Fruit fly (Drosophila melanogaster): ENCODE data around the gene Vps16A.
A peak's percentile ranks its signal among the peaks of the same experiment; 100 is the strongest.

The Vps16A gene

DNA sequence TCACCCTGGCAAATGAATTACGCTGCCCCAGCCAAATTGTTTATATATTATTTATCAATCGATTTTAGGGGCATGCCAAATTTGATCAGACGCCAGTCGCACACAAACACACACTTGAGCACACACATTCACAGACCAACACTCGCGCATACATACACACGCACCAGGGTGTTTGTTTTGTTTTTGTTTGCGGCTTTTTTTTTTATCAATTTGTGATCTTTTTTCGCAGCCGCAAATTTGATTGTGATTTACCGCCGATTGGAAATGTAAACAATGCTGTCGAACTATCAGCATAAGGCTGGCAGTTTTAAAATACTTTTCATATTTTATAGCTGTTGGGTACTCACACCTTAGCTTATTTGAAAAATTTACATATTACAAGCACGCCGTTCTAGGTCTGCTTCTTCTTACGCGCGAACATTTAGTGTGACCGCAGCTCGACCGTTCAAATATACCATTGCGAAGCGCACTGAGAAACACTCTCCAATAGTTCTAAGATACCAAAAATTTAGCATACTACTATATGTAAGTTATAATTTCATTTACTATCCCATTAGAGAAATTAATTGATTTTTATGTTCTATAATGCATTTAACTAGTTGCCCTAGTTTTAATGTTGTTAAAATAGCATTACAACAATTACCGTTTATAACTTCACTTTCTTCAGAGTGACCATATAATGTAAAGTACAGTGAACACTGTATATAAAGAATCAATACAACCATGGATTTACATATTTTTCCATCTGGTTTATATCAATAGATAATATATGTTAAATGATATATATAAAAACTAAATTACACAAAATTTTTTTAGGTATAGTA lies 29.3 kb upstream of the Vps16A start, which contains the start of gene pum:
pum (minus strand) TSS at position 415 of the 824 bp plus-strand sequence.
- TF ChIP-seq noc (tag; optimal IDR thresholded peaks at IDR 0.05) = peak; percentile 58

dm6 chr3R:9239941-9240400 lies 26.8 kb upstream of the Vps16A start:
- no peak for TF ChIP-seq noc (tag; optimal IDR thresholded peaks at IDR 0.05)

DNA sequence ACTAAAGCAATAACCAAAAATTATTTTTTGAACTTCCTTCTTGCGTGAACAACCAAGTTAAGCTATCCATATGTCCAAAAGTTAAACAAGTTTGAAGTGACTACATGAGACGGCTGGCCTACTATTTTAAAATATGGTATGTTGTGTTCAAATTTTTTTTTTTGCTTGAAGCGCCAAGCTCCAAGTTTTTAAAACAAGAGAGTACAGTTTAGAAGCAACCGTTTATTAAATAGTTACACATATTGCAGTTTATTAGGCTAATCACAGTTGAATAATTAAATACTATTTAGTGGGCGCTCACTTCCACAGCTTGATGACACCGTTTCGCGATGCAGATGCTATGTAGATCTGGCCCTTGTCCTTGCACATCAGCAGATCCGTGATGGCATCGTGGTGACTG lies 26.3 kb upstream of the Vps16A start, which contains the start of gene D1:
D1 (minus strand) TSS at position 101 of the 400 bp plus-strand sequence.
- TF ChIP-seq noc (tag; optimal IDR thresholded peaks at IDR 0.05) = no peak

DNA sequence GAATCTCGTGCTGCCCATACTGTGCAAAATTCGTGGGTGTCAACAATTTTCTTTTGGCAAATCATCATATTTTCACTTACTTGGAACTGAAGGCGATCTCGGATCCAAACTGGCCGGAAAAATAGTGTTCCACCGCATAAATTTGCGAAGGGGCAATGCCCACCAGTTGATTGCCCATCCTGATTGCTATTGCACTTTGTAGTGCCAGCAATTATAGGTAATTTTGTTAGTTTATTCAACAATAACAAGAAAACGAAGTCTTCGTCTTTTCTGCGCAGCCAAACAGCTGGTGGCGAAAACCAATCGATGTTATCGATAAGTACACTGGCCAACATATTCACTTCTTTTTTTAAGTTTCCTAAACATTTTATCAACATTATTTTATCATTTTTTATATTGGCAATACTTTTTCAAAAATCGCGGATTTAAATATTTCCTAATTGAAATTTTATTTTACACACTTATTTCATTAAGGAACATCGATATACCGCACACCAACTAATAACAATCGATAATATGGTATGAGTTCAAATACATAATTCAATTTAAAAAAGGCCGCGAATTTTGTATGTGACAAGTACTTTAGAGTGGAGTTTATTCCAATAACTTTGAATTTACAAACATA lies 21.1 kb upstream of the Vps16A start, which contains the start of gene Vps15:
Vps15 (minus strand) TSS at position 294 of the 625 bp plus-strand sequence.
- peak; percentile 78 for TF ChIP-seq noc (tag; optimal IDR thresholded peaks at IDR 0.05)

DNA sequence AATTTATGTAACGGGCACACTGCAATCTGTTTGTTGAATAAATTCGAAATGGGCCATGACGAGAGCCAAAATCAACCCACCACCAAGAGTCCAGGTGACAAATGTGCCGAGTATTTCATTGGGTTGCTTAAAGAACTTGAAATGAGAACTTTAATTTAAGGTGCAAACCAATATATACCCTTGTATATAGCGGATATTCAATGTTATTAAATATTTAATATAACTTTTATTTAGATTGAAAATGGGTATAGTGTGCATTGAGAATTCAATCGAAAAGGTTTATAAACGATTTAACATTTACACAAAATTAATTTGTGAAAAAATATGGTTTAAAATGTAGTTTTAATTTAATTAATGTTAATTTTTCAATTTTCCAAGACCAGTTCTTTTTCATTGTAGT lies 20.5 kb upstream of the Vps16A start, which contains the start of gene CG8420:
CG8420 (plus strand) TSS at position 284 of the 400 bp plus-strand sequence.
- no peak for TF ChIP-seq noc (tag; optimal IDR thresholded peaks at IDR 0.05)

dm6 chr3R:9246879-9247621 lies 19.8 kb upstream of the Vps16A start:
- peak; percentile 74 for TF ChIP-seq noc (tag; optimal IDR thresholded peaks at IDR 0.05)

- no peak for TF ChIP-seq noc (tag; optimal IDR thresholded peaks at IDR 0.05)
Observed at dm6 chr3R:9249025-9249735, 17.6 kb upstream of the Vps16A start.

dm6 chr3R:9249736-9250044 lies 17.1 kb upstream of the Vps16A start:
- TF ChIP-seq noc (tag; optimal IDR thresholded peaks at IDR 0.05) = no peak

dm6 chr3R:9250868-9251267 lies 16.0 kb upstream of the Vps16A start:
- TF ChIP-seq noc (tag; optimal IDR thresholded peaks at IDR 0.05) = no peak

dm6 chr3R:9251543-9251942 lies 15.3 kb upstream of the Vps16A start, which contains the start of gene St2:
Gene St2, plus strand, starts transcription at chr3R:9251843.
- TF ChIP-seq noc (tag; optimal IDR thresholded peaks at IDR 0.05) = no peak

DNA sequence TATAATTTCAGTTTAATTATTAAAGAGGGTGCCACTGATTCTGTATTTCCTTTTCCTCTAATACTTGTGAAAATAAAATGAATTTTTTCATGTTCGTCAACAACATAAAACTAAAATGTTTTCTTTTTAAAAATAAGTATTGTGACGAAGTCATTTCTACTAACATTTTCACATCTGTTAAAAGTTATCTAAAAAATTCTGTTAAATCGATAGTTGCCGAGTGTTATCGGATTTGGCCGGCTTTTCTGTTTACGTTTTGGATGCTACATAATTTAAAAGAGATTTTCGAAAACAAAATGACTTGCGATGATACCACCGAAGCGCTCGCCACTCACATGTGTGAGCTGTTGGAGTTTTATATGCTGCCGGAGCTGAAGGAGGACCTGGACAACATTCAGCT lies 12.0 kb upstream of the Vps16A start, which contains the start of gene CG16734:
CG16734 (plus strand) TSS at position 255 of the 400 bp plus-strand sequence.
- TF ChIP-seq noc (tag; optimal IDR thresholded peaks at IDR 0.05) = no peak

DNA sequence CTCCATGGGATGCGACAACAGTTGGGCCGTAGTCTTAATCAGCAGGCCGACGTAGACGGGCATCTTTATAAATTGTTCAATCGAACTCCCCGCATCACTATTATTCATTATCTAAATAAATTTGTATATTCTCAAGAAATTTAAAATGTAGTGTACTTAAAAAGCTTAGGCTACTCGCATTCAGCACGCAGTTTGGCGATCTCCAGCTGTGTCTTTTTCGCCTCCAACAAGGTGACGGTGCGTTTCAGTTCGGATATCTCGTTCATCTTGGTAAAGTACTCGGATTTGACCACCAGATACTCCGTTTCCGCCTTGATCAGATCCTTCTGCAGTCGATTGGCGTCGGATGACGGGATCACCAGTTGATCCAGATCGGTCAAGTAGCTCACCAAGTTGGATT lies 9.2 kb upstream of the Vps16A start, which contains the start of gene CG16736:
CG16736 (minus strand) TSS at position 101 of the 400 bp plus-strand sequence.
- TF ChIP-seq noc (tag; optimal IDR thresholded peaks at IDR 0.05) = no peak

DNA sequence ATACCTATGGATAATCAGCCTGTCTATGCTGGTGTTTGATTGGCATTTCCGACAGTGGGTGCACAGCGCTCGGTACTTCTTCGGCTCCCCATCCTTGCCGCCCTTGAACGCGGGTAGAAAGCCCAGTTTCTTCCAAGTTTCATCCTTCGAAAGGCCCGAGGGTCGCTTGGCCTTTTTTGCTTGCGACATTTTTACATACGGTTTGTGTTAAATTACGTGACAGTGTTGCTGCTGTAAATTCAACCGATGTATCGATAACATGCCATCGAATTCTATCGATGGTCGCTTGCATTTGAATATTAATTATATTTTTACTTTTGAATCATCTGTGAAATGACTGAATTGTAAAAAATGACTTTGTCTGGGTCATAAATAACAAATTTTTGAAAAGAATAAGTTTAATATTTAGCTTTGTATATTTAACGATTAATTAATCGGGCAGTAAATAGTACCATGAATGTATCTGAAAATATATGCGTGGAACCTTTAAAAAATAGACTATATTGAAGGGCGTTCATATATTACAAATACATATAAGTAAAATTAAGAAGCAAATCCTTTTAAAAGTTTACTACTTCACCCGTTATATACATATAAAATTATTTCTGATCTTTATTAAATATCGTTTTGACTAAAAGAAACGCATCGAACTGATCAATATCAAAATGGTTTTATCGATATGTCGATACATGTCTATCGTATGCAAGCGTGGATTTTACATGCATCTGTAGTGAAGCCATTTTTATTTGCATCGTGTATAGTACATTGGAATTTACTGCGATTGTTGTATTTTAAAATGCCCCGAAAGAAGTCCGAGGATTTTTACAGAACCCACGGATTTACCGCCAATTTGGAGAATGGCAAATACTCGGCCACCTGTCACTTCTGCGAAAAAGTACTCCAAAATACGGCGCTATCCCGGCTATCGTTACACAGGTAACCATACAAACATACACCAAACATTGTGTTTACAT lies 8.3 kb upstream of the Vps16A start, which contains the start of the genes Ibf2 and Ibf1:
Ibf2 (minus strand) TSS at position 250 of the 974 bp plus-strand sequence.
Ibf1 (plus strand) TSS at position 713 of the 974 bp plus-strand sequence.
- no peak for TF ChIP-seq noc (tag; optimal IDR thresholded peaks at IDR 0.05)

- no peak for TF ChIP-seq noc (tag; optimal IDR thresholded peaks at IDR 0.05)
Observed at dm6 chr3R:9260421-9260973, 6.3 kb upstream of the Vps16A start, which contains the start of gene ATP6AP2. Gene ATP6AP2, plus strand, starts transcription at chr3R:9260638.
